Worm (Caenorhabditis elegans) whole organism, L3 larva: ENCODE measurements around the gene rde-12.

Experiments
- R02D3.7 ChIP-seq: fragments of 150-350 bp; optimal IDR thresholded peaks from 2 replicates; lab custom pipeline; 2014; ENCODE audit warnings: missing biosample characterization, missing genetic modification characterization
- ama-1 ChIP-seq: fragments of 150-350 bp; optimal IDR thresholded peaks from 2 replicates; lab custom pipeline; 2018
- ceh-16 ChIP-seq: sonication (generic microtip); optimal IDR thresholded peaks from 2 replicates; lab custom pipeline; 2017; ENCODE audit warnings: missing biosample characterization, missing genetic modification characterization
- egl-27 ChIP-seq: sonication (generic microtip); optimal IDR thresholded peaks from 4 replicates; lab custom pipeline; 2017; ENCODE audit warnings: missing biosample characterization, missing genetic modification reagents, missing genetic modification characterization
- egl-5 ChIP-seq: fragments of 150-350 bp; optimal IDR thresholded peaks from 2 replicates; lab custom pipeline; 2017; ENCODE audit warnings: missing biosample characterization, missing genetic modification reagents, missing genetic modification characterization, inconsistent platforms
- fkh-10 ChIP-seq: sonication (generic microtip); optimal IDR thresholded peaks from 2 replicates; lab custom pipeline; 2017; ENCODE audit warnings: missing biosample characterization, missing genetic modification reagents, missing genetic modification characterization
- hmg-11 ChIP-seq: sonication (generic microtip); optimal IDR thresholded peaks from 2 replicates; lab custom pipeline; 2016; ENCODE audit warnings: missing genetic modification characterization, missing compliant biosample characterization
- lin-15B ChIP-seq: fragments of 150-350 bp; optimal IDR thresholded peaks from 2 replicates; lab custom pipeline; 2014; ENCODE audit warnings: missing biosample characterization, missing genetic modification characterization
- nfya-1 ChIP-seq: sonication (generic microtip); optimal IDR thresholded peaks from 2 replicates; lab custom pipeline; 2017; ENCODE audit warnings: missing genetic modification characterization, mild to moderate bottlenecking, missing compliant biosample characterization, antibody characterized with exemption, moderate library complexity; ENCODE audit not compliant: insufficient read depth
- nhr-11 ChIP-seq: fragments of 150-350 bp; optimal IDR thresholded peaks from 2 replicates; lab custom pipeline; 2014; ENCODE audit warnings: missing biosample characterization, missing genetic modification characterization
- nhr-12 ChIP-seq: fragments of 150-350 bp; optimal IDR thresholded peaks from 2 replicates; lab custom pipeline; 2014; ENCODE audit warnings: missing biosample characterization, missing genetic modification characterization
- skn-1 ChIP-seq: fragments of 150-350 bp; optimal IDR thresholded peaks from 2 replicates; lab custom pipeline; 2014; ENCODE audit warnings: missing biosample characterization, missing genetic modification characterization
- unc-62 ChIP-seq: fragments of 150-350 bp; sonication (generic microtip); optimal IDR thresholded peaks from 4 replicates; lab custom pipeline; 2014; ENCODE audit warnings: missing biosample characterization, missing genetic modification reagents, missing genetic modification characterization
- zag-1 ChIP-seq: fragments of 150-350 bp; optimal IDR thresholded peaks from 2 replicates; lab custom pipeline; 2014; ENCODE audit warnings: missing biosample characterization, missing genetic modification characterization

DNA sequence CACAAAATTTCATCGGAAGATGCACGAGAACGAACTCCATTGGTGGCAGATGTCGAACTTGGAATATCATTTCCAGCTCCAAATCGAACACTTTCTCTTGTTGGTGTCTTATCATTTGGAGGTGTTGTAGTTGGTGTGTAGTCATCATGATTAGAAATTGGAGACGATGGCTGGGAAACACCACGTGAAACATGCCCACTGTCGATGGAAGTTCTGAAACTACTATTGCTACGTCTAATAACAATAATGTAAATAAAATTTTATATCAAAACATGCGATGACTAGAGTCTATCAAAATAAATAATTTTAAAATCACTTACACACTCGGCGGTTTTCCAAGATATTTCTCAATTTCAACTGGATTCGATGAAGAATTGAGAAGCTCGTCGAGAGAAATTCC, 12.9 kb upstream of the rde-12 start:
- TF ChIP-seq unc-62 (GFP tag; lab: Kevin White, UChicago) (no peak), R02D3.7 (tag; lab: Kevin White, UChicago) (no peak), ceh-16 (no peak), nhr-11 (tag; lab: Kevin White, UChicago) (no peak), fkh-10 (GFP tag; lab: Kevin White, UChicago) (no peak), ama-1 (no peak), egl-27 (tag; lab: Kevin White, UChicago) (no peak), egl-5 (tag; lab: Kevin White, UChicago) (no peak), lin-15B (tag; lab: Kevin White, UChicago) (no peak), zag-1 (tag; lab: Kevin White, UChicago) (no peak), skn-1 (tag; lab: Kevin White, UChicago) (no peak), nhr-12 (tag; lab: Kevin White, UChicago) (no peak), nfya-1 (tag; lab: Kevin White, UChicago) (no peak), hmg-11 (tag; lab: Kevin White, UChicago) (no peak)
